Fruit fly (Drosophila melanogaster) whole organism, wandering third instar larva: ENCODE results near the gene Srrm234.

Experiments used
- Abd-B ChIP-seq: fragments of >200 bp; optimal IDR thresholded peaks from 2 replicates; lab custom pipeline; 2017; ENCODE audit warnings: missing biosample characterization, missing genetic modification characterization
- CG32264 ChIP-seq: fragments of 200-800 bp; sonication (Bioruptor generic); optimal IDR thresholded peaks from 2 replicates; lab custom pipeline; 2016; ENCODE audit warnings: missing biosample characterization, missing genetic modification characterization
- CG9705 ChIP-seq: fragments of 200-800 bp; sonication (Bioruptor generic); optimal IDR thresholded peaks from 2 replicates; lab custom pipeline; 2018; ENCODE audit warnings: missing biosample characterization, mild to moderate bottlenecking, missing genetic modification characterization
- CrebA ChIP-seq: fragments of 200-800 bp; sonication (Bioruptor generic); optimal IDR thresholded peaks from 2 replicates; lab custom pipeline; 2016; ENCODE audit warnings: missing biosample characterization, mild to moderate bottlenecking, missing genetic modification characterization, borderline replicate concordance
- Dfd ChIP-seq: fragments of >200 bp; optimal IDR thresholded peaks from 2 replicates; lab custom pipeline; 2017; ENCODE audit warnings: missing biosample characterization, missing genetic modification characterization
- Dif ChIP-seq: fragments of 200-275, 200-300 bp; sonication (Bioruptor generic); optimal IDR thresholded peaks from 2 replicates; lab custom pipeline; 2018; ENCODE audit warnings: missing biosample characterization, missing genetic modification characterization; ENCODE audit not compliant: partially characterized antibody
- GATAd ChIP-seq: sonication (Bioruptor generic); optimal IDR thresholded peaks from 2 replicates; lab custom pipeline; 2016; ENCODE audit warnings: missing biosample characterization, missing genetic modification characterization
- HLH106 ChIP-seq: fragments of 200-800 bp; optimal IDR thresholded peaks from 3 replicates; lab custom pipeline; 2019; ENCODE audit warnings: missing biosample characterization, mild to moderate bottlenecking, missing genetic modification characterization, moderate library complexity
- Hnf4 ChIP-seq: fragments of 200-800 bp; sonication (Bioruptor generic); optimal IDR thresholded peaks from 2 replicates; lab custom pipeline; 2016; ENCODE audit warnings: missing biosample characterization, mild to moderate bottlenecking, missing genetic modification characterization
- Hr78 ChIP-seq: fragments of >200 bp; optimal IDR thresholded peaks from 2 replicates; lab custom pipeline; 2017; ENCODE audit warnings: missing biosample characterization, missing genetic modification characterization
- Hr83 ChIP-seq: fragments of 200-300 bp; sonication (Bioruptor generic); optimal IDR thresholded peaks from 2 replicates; lab custom pipeline; 2016; ENCODE audit warnings: missing biosample characterization, mild to moderate bottlenecking, missing genetic modification characterization, moderate library complexity; ENCODE audit not compliant: poor library complexity, severe bottlenecking
- Jra ChIP-seq: sonication (Bioruptor generic); optimal IDR thresholded peaks from 2 replicates; lab custom pipeline; 2016; ENCODE audit warnings: missing biosample characterization, missing genetic modification characterization
- Mio ChIP-seq: sonication (Bioruptor generic); optimal IDR thresholded peaks from 2 replicates; lab custom pipeline; 2016; ENCODE audit warnings: missing biosample characterization, missing genetic modification characterization
- N ChIP-seq: fragments of >200 bp; optimal IDR thresholded peaks from 2 replicates; lab custom pipeline; 2018; ENCODE audit warnings: missing biosample characterization, missing external identifiers, missing genetic modification characterization
- OdsH ChIP-seq: fragments of 200-800 bp; sonication (Bioruptor generic); optimal IDR thresholded peaks from 2 replicates; lab custom pipeline; 2016; ENCODE audit warnings: missing biosample characterization, mild to moderate bottlenecking, missing genetic modification characterization
- Rel ChIP-seq, 2 experiments: fragments of 200-800 bp; sonication (Bioruptor generic) in 1 of 2; optimal IDR thresholded peaks; 2 replicates in 1 of 2; 3 replicates in 1 of 2; lab custom pipeline; 2016 to 2019; ENCODE audit warnings: mild to moderate bottlenecking in 2 of 2, missing biosample characterization in 2 of 2, missing genetic modification characterization in 2 of 2, moderate library complexity in 1 of 2
- Sp1 ChIP-seq: fragments of 200-800 bp; sonication (Bioruptor generic); optimal IDR thresholded peaks from 3 replicates; lab custom pipeline; 2019; ENCODE audit warnings: missing biosample characterization, mild to moderate bottlenecking, missing genetic modification characterization, moderate library complexity
- Vsx2 ChIP-seq: fragments of 200-300, 225-300 bp; sonication (Bioruptor generic); optimal IDR thresholded peaks from 2 replicates; lab custom pipeline; 2018; ENCODE audit warnings: missing biosample characterization, missing genetic modification characterization; ENCODE audit not compliant: partially characterized antibody
- br ChIP-seq: fragments of 200-800 bp; sonication (Bioruptor generic); optimal IDR thresholded peaks from 2 replicates; lab custom pipeline; 2016; ENCODE audit warnings: missing biosample characterization, missing genetic modification characterization
- brk ChIP-seq: fragments of 200-800 bp; sonication (Bioruptor generic); optimal IDR thresholded peaks from 2 replicates; lab custom pipeline; 2016; ENCODE audit warnings: missing biosample characterization, mild to moderate bottlenecking, missing genetic modification characterization
- dl ChIP-seq, 2 experiments: fragments of 175-275, 200-275 bp in 1 of 2; fragments of 200-275 bp in 1 of 2; sonication (Bioruptor generic); optimal IDR thresholded peaks; lab custom pipeline; 2018; ENCODE audit warnings: mild to moderate bottlenecking in 2 of 2, missing biosample characterization in 2 of 2, missing genetic modification characterization in 2 of 2, moderate library complexity in 2 of 2; ENCODE audit not compliant: partially characterized antibody in 2 of 2, insufficient read depth in 1 of 2
- dmrt93B ChIP-seq: fragments of 200-800 bp; sonication (Bioruptor generic); optimal IDR thresholded peaks from 2 replicates; lab custom pipeline; 2018; ENCODE audit warnings: missing biosample characterization, mild to moderate bottlenecking, missing genetic modification characterization
- dsf ChIP-seq: sonication (Bioruptor generic); optimal IDR thresholded peaks from 2 replicates; lab custom pipeline; 2016; ENCODE audit warnings: missing biosample characterization, missing genetic modification characterization, borderline replicate concordance
- ey ChIP-seq: fragments of 200-800 bp; sonication (Bioruptor generic); optimal IDR thresholded peaks from 2 replicates; lab custom pipeline; 2016; ENCODE audit warnings: missing biosample characterization, missing genetic modification characterization
- foxo ChIP-seq, 2 experiments: fragments of 200-800 bp; sonication (Bioruptor generic); optimal IDR thresholded peaks; 2 replicates in 1 of 2; 3 replicates in 1 of 2; lab custom pipeline; 2016 to 2017; ENCODE audit warnings: missing biosample characterization in 2 of 2, missing genetic modification characterization in 2 of 2
- fru ChIP-seq: fragments of 200-800 bp; sonication (Bioruptor generic); optimal IDR thresholded peaks from 3 replicates; lab custom pipeline; 2016; ENCODE audit warnings: missing biosample characterization, mild to moderate bottlenecking, missing genetic modification characterization
- h ChIP-seq: fragments of 200-800 bp; sonication (Bioruptor generic); optimal IDR thresholded peaks from 3 replicates; lab custom pipeline; 2016; ENCODE audit warnings: missing biosample characterization, mild to moderate bottlenecking, missing genetic modification characterization
- jim ChIP-seq: fragments of 175-275, 200-325 bp; sonication (Bioruptor generic); optimal IDR thresholded peaks from 2 replicates; lab custom pipeline; 2016; ENCODE audit warnings: missing biosample characterization, mild to moderate bottlenecking, missing genetic modification characterization
- lola ChIP-seq: fragments of >200 bp; optimal IDR thresholded peaks from 2 replicates; lab custom pipeline; 2017; ENCODE audit warnings: missing biosample characterization, missing genetic modification characterization
- pan ChIP-seq: fragments of >200 bp; optimal IDR thresholded peaks from 2 replicates; lab custom pipeline; 2017
- psq ChIP-seq: fragments of 200-800 bp; sonication (Bioruptor generic); optimal IDR thresholded peaks from 3 replicates; lab custom pipeline; 2017; ENCODE audit warnings: missing biosample characterization, mild to moderate bottlenecking, missing genetic modification characterization, moderate library complexity
- rgr ChIP-seq: fragments of 200-800 bp; sonication (Bioruptor generic); optimal IDR thresholded peaks from 3 replicates; lab custom pipeline; 2016; ENCODE audit warnings: missing biosample characterization, mild to moderate bottlenecking, missing genetic modification characterization
- sage ChIP-seq: fragments of 200-800 bp; sonication (Bioruptor generic); optimal IDR thresholded peaks from 2 replicates; lab custom pipeline; 2016; ENCODE audit warnings: missing biosample characterization, mild to moderate bottlenecking, missing genetic modification characterization
- sv ChIP-seq: fragments of 200-800 bp; sonication (Bioruptor generic); optimal IDR thresholded peaks from 3 replicates; lab custom pipeline; 2016; ENCODE audit warnings: missing biosample characterization, missing genetic modification characterization
- tai ChIP-seq: sonication (Bioruptor generic); optimal IDR thresholded peaks from 2 replicates; lab custom pipeline; 2016; ENCODE audit warnings: missing biosample characterization, missing genetic modification characterization
- usp ChIP-seq: fragments of >200 bp; optimal IDR thresholded peaks from 2 replicates; lab custom pipeline; 2017; ENCODE audit warnings: missing biosample characterization, missing genetic modification characterization
- woc ChIP-seq: sonication (Bioruptor generic); optimal IDR thresholded peaks from 2 replicates; lab custom pipeline; 2016; ENCODE audit warnings: missing biosample characterization, mild to moderate bottlenecking, missing genetic modification characterization

Gene Srrm234

DNA sequence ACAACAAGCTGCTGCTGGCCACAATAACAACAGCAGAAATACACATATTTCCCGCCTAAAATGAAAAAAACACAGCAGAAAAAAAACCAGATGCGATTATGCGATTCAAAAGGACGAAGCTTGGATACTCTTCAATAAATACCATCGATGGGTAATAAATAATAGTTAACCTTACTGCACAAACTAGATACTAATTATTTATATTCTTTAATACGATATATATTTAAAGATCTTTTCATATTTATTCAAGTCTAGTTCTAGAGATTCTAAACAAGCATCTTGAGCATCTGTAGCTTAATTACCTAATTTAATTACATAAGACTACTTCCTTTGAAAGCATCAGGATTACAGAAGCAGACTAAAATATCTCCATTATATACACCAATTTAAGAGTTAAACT lies 23.3 kb upstream of the Srrm234 start:
- no peak for TF ChIP-seq foxo (GFP tag; optimal IDR thresholded peaks at IDR 0.05; lab: Kevin White, UChicago)
- no peak for TF ChIP-seq woc (GFP tag; lab: Kevin White, UChicago)
- no peak for TF ChIP-seq br (GFP tag; lab: Kevin White, UChicago)
- TF ChIP-seq Vsx2, result no peak
- TF ChIP-seq sv, result no peak
- no peak for TF ChIP-seq tai (GFP tag; lab: Kevin White, UChicago)
- no peak for TF ChIP-seq Hnf4 (GFP tag; lab: Kevin White, UChicago)
- TF ChIP-seq, all 38 proteins: peak for 0

DNA sequence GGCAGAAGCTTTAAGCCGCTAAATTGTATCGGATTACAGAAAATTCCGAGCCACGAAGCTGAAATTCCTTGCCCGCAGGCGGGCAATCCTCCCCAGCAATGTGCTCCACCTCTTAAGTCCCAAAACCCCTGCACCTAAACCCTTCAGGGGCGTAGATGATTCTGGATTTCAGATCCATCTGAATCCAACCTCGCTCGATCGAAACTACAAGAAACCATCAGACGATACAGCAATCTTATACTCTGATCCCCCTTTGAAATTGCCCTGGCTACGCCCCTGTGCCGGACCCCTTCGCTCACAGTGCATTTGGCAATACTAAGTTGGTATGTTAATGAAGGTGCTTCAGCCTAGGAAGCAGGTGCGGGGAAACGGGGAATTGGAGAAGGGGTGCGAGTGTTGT lies 18.2 kb upstream of the Srrm234 start:
- TF ChIP-seq Dif (GFP tag; lab: Kevin White, UChicago) (no peak), Hr78 (GFP tag; lab: Kevin White, UChicago) (no peak), jim (GFP tag; lab: Kevin White, UChicago) (no peak), Hnf4 (GFP tag; lab: Kevin White, UChicago) (peak; percentile 49), dmrt93B (GFP tag; lab: Kevin White, UChicago) (peak; percentile 49), Dfd (GFP tag; lab: Kevin White, UChicago) (no peak), OdsH (peak; percentile 55), psq (GFP tag; lab: Kevin White, UChicago) (peak; percentile 50), Abd-B (GFP tag; lab: Kevin White, UChicago) (no peak), fru (GFP tag; lab: Kevin White, UChicago) (peak; percentile 73), CG9705 (GFP tag; lab: Kevin White, UChicago) (peak; percentile 47), brk (GFP tag; lab: Kevin White, UChicago) (peak; percentile 5), tai (GFP tag; lab: Kevin White, UChicago) (no peak), dl (GFP tag; optimal IDR thresholded peaks at IDR 0.05; lab: Kevin White, UChicago; ENCODE audit: insufficient read depth in 1 of 2, partially characterized antibody in 2 of 2) (no peak), h (GFP tag; lab: Kevin White, UChicago) (peak; percentile 42), Mio (GFP tag; lab: Kevin White, UChicago) (no peak), foxo (GFP tag; optimal IDR thresholded peaks at IDR 0.05; lab: Kevin White, UChicago) (peak in 1 of 2 experiments; percentile 76), ey (GFP tag; lab: Kevin White, UChicago) (peak; percentile 65), CrebA (GFP tag; lab: Kevin White, UChicago) (no peak), sv (no peak), N (no peak), lola (GFP tag; lab: Kevin White, UChicago) (no peak), Rel (GFP tag; optimal IDR thresholded peaks at IDR 0.05; lab: Kevin White, UChicago) (no peak), Rel (tag; optimal IDR thresholded peaks at IDR 0.05; lab: Kevin White, UChicago) (no peak), br (GFP tag; lab: Kevin White, UChicago) (peak; percentile 58), woc (GFP tag; lab: Kevin White, UChicago) (peak; percentile 55), CG32264 (GFP tag; lab: Kevin White, UChicago) (peak; percentile 77), HLH106 (tag; lab: Kevin White, UChicago) (peak; percentile 76), Sp1 (GFP tag; lab: Kevin White, UChicago) (peak; percentile 65), pan (lab: Kevin White, UChicago) (no peak), Hr83 (GFP tag; lab: Kevin White, UChicago) (no peak), rgr (GFP tag; lab: Kevin White, UChicago) (peak; percentile 58), sage (GFP tag; lab: Kevin White, UChicago) (peak; percentile 1), dsf (GFP tag; lab: Kevin White, UChicago) (no peak)
- TF ChIP-seq, all 38 proteins: peak for 17

DNA sequence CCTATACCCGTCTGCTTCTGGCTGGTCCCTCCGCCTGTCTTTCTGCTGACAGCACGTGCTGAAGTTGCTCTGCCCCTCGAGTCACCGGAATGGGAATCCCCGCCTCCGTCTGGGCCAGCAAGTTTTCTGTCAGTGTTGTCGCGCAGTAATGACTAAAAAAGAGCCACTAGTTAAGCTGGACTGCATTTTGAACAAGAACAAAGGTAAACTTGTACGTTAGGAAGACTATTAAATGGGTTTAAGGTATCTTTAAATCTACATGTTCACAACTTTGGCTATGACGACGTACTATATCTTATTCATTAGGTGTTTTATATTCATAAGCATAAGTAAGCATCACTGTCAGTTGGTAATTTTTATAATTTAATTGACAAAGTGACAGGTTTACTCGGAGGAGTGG lies 14.5 kb upstream of the Srrm234 start:
- TF ChIP-seq GATAd (GFP tag; lab: Kevin White, UChicago) (no peak), CrebA (GFP tag; lab: Kevin White, UChicago) (no peak), fru (GFP tag; lab: Kevin White, UChicago) (peak; percentile 1), foxo (GFP tag; optimal IDR thresholded peaks at IDR 0.05; lab: Kevin White, UChicago) (peak in 1 of 2 experiments; percentile 0), OdsH (no peak), dmrt93B (GFP tag; lab: Kevin White, UChicago) (no peak), psq (GFP tag; lab: Kevin White, UChicago) (no peak), Hnf4 (GFP tag; lab: Kevin White, UChicago) (no peak), br (GFP tag; lab: Kevin White, UChicago) (no peak), sv (no peak), h (GFP tag; lab: Kevin White, UChicago) (peak; percentile 11), Dif (GFP tag; lab: Kevin White, UChicago) (no peak), Jra (GFP tag; lab: Kevin White, UChicago) (no peak), dsf (GFP tag; lab: Kevin White, UChicago) (no peak), HLH106 (tag; lab: Kevin White, UChicago) (peak; percentile 11), lola (GFP tag; lab: Kevin White, UChicago) (no peak), CG32264 (GFP tag; lab: Kevin White, UChicago) (no peak), dl (GFP tag; optimal IDR thresholded peaks at IDR 0.05; lab: Kevin White, UChicago; ENCODE audit: insufficient read depth in 1 of 2, partially characterized antibody in 2 of 2) (no peak), Abd-B (GFP tag; lab: Kevin White, UChicago) (no peak), Vsx2 (no peak), Hr78 (GFP tag; lab: Kevin White, UChicago) (no peak), usp (no peak), Rel (GFP tag; optimal IDR thresholded peaks at IDR 0.05; lab: Kevin White, UChicago) (no peak), Rel (tag; optimal IDR thresholded peaks at IDR 0.05; lab: Kevin White, UChicago) (peak; percentile 71), Hr83 (GFP tag; lab: Kevin White, UChicago) (no peak), ey (GFP tag; lab: Kevin White, UChicago) (no peak), sage (GFP tag; lab: Kevin White, UChicago) (no peak), N (no peak), jim (GFP tag; lab: Kevin White, UChicago) (no peak), woc (GFP tag; lab: Kevin White, UChicago) (peak; percentile 20), rgr (GFP tag; lab: Kevin White, UChicago) (no peak), Dfd (GFP tag; lab: Kevin White, UChicago) (no peak)
